Fruit fly (Drosophila melanogaster): ENCODE results near the gene CG6793.
A peak's percentile ranks its signal among the peaks of the same experiment; 100 is the strongest.

The CG6793 gene

dm6 chr3L:12077348-12077747 lies 35.2 kb downstream of the CG6793 start (continued):
- no peak for TF ChIP-seq klu (GFP tag; IDR thresholded peaks at IDR 0.05)
- TF ChIP-seq CG7987 (GFP tag; optimal IDR thresholded peaks at IDR 0.05): no peak
- no peak for TF ChIP-seq HLHmδ (GFP tag; optimal IDR thresholded peaks at IDR 0.05)
- TF ChIP-seq da (GFP tag; optimal IDR thresholded peaks at IDR 0.05): peak; percentile 16
- no peak for TF ChIP-seq BEAF-32 (GFP tag; optimal IDR thresholded peaks at IDR 0.05)
- TF ChIP-seq CG13296 (GFP tag; optimal IDR thresholded peaks at IDR 0.05): no peak
- no peak for TF ChIP-seq BtbVII (GFP tag; optimal IDR thresholded peaks at IDR 0.05)
- TF ChIP-seq TFAM (GFP tag; optimal IDR thresholded peaks at IDR 0.05): peak; percentile 5
- peak; percentile 71 for TF ChIP-seq Ssrp (tag; optimal IDR thresholded peaks at IDR 0.05)
- no peak for TF ChIP-seq CG7963 (GFP tag; IDR thresholded peaks at IDR 0.05; ENCODE audit: partially characterized antibody)
- TF ChIP-seq gsb (GFP tag; IDR thresholded peaks at IDR 0.05): no peak
- TF ChIP-seq gsb-n (tag; optimal IDR thresholded peaks at IDR 0.05): peak; percentile 60
- peak; percentile 48 for TF ChIP-seq CG3407 (GFP tag; optimal IDR thresholded peaks at IDR 0.05)
- no peak for TF ChIP-seq Mes4 (GFP tag; optimal IDR thresholded peaks at IDR 0.05)
- TF ChIP-seq Usf (GFP tag; optimal IDR thresholded peaks at IDR 0.05): peak; percentile 30
- peak; percentile 61; the same call in 1 of the 2 replicates for TF ChIP-seq ranshi (GFP tag; IDR thresholded peaks at IDR 0.05)
- no peak for TF ChIP-seq gro (GFP tag; optimal IDR thresholded peaks at IDR 0.05)
- peak; percentile 60; the same call in 1 of the 2 replicates for TF ChIP-seq CG5953 (GFP tag; IDR thresholded peaks at IDR 0.05)
- TF ChIP-seq D (optimal IDR thresholded peaks at IDR 0.05): no peak
- peak; percentile 66 for TF ChIP-seq D (GFP tag; optimal IDR thresholded peaks at IDR 0.05)
- TF ChIP-seq twi (tag; optimal IDR thresholded peaks at IDR 0.05): no peak
- 0 out of 2 replicates have a peak, but pooled peaks have one; percentile 44 for TF ChIP-seq danr (GFP tag; IDR thresholded peaks at IDR 0.05)

dm6 chr3L:12077953-12078352 lies 35.8 kb downstream of the CG6793 start:
- TF ChIP-seq sisA (GFP tag; IDR thresholded peaks at IDR 0.05): no peak
- no peak for TF ChIP-seq cad (GFP tag; optimal IDR thresholded peaks at IDR 0.05)
- no peak for TF ChIP-seq p53 (GFP tag; optimal IDR thresholded peaks at IDR 0.05)
- TF ChIP-seq grn (GFP tag; optimal IDR thresholded peaks at IDR 0.05): peak; percentile 32
- no peak for TF ChIP-seq crc (GFP tag; optimal IDR thresholded peaks at IDR 0.05)
- no peak for TF ChIP-seq psq (GFP tag; optimal IDR thresholded peaks at IDR 0.05)
- TF ChIP-seq nmo (GFP tag; optimal IDR thresholded peaks at IDR 0.05): no peak
- no peak for TF ChIP-seq E2f2 (GFP tag; IDR thresholded peaks at IDR 0.05)
- no peak for TF ChIP-seq CG34224 (GFP tag; IDR thresholded peaks at IDR 0.05; ENCODE audit: partially characterized antibody)
- TF ChIP-seq sug (tag; optimal IDR thresholded peaks at IDR 0.05): peak; percentile 68
- TF ChIP-seq CG14710 (tag; optimal IDR thresholded peaks at IDR 0.05): no peak
- no peak for TF ChIP-seq CG9437 (GFP tag; optimal IDR thresholded peaks at IDR 0.05)
- no peak for TF ChIP-seq CG32772 (GFP tag; IDR thresholded peaks at IDR 0.05)
- TF ChIP-seq eve (GFP tag; optimal IDR thresholded peaks at IDR 0.05): no peak
- TF ChIP-seq CG3995 (GFP tag; optimal IDR thresholded peaks at IDR 0.05): no peak
- TF ChIP-seq Ets65A (GFP tag): no peak
- no peak for TF ChIP-seq mld (GFP tag; IDR thresholded peaks at IDR 0.05; ENCODE audit: partially characterized antibody)
- TF ChIP-seq Ravus (GFP tag; IDR thresholded peaks at IDR 0.05): no peak
- no peak for TF ChIP-seq mam (GFP tag; optimal IDR thresholded peaks at IDR 0.05)
- no peak for TF ChIP-seq ATbp (GFP tag; optimal IDR thresholded peaks at IDR 0.05)
- TF ChIP-seq CG11504 (tag; optimal IDR thresholded peaks at IDR 0.05): no peak
- TF ChIP-seq exex (tag; optimal IDR thresholded peaks at IDR 0.05): peak; percentile 53
